Worm (Caenorhabditis elegans): ENCODE measurements around the gene C47E12.12.

ce11 chrIV:9928180-9928896, 44.2 kb downstream of the C47E12.12 start, which contains the start of gene dur-1:
- TF ChIP-seq ceh-28 (tag; optimal IDR thresholded peaks at IDR 0.05) (peak; percentile 5), egl-27 (tag; optimal IDR thresholded peaks at IDR 0.05) (no peak), daf-12 (tag; optimal IDR thresholded peaks at IDR 0.05) (no peak), hmg-11 (tag; optimal IDR thresholded peaks at IDR 0.05) (no peak), sea-2 (GFP tag; optimal IDR thresholded peaks at IDR 0.05) (no peak), unc-62 (GFP tag; optimal IDR thresholded peaks at IDR 0.05) (no peak), snpc-4 (tag; optimal IDR thresholded peaks at IDR 0.05) (no peak), unc-39 (tag; optimal IDR thresholded peaks at IDR 0.05) (no peak), elt-1 (tag; optimal IDR thresholded peaks at IDR 0.05) (no peak), tbx-2 (tag; optimal IDR thresholded peaks at IDR 0.05) (no peak), nfya-1 (tag; optimal IDR thresholded peaks at IDR 0.05; ENCODE audit: insufficient read depth) (peak; percentile 25), ama-1 (optimal IDR thresholded peaks at IDR 0.05) (no peak)
